Worm (Caenorhabditis elegans) whole organism, L2 larva: ENCODE results near the gene gtf-2F1.

Experiments
- mdl-1 ChIP-seq, 2 experiments: fragments of 150-350 bp in 1 of 2; sonication (generic microtip) in 1 of 2; optimal IDR thresholded peaks; 2 replicates each; lab custom pipeline; 2017; ENCODE audit warnings: missing biosample characterization in 2 of 2, missing genetic modification characterization in 2 of 2
- nhr-11 ChIP-seq: fragments of 150-350 bp; optimal IDR thresholded peaks from 2 replicates; lab custom pipeline; 2014; ENCODE audit warnings: missing biosample characterization, missing genetic modification characterization

- TF ChIP-seq nhr-11 (tag; lab: Kevin White, UChicago) (no peak), mdl-1 (tag; optimal IDR thresholded peaks at IDR 0.05; lab: Kevin White, UChicago) (no peak)
Observed at ce11 chrII:4306921-4307630, 5.7 kb downstream of the gtf-2F1 start, which contains the start of gene Y52E8A.3.
